Fruit fly (Drosophila melanogaster) whole organism, wandering third instar larva: ENCODE data around the gene CG42726.
A peak's percentile ranks its signal among the peaks of the same experiment; 100 is the strongest.

Experiments used
- CG9705 ChIP-seq: fragments of 200-800 bp; sonication (Bioruptor generic); optimal IDR thresholded peaks from 2 replicates; lab custom pipeline; 2018; ENCODE audit warnings: missing biosample characterization, mild to moderate bottlenecking, missing genetic modification characterization
- Dfd ChIP-seq: fragments of >200 bp; optimal IDR thresholded peaks from 2 replicates; lab custom pipeline; 2017; ENCODE audit warnings: missing biosample characterization, missing genetic modification characterization
- Dif ChIP-seq: fragments of 200-275, 200-300 bp; sonication (Bioruptor generic); optimal IDR thresholded peaks from 2 replicates; lab custom pipeline; 2018; ENCODE audit warnings: missing biosample characterization, missing genetic modification characterization; ENCODE audit not compliant: partially characterized antibody
- GATAd ChIP-seq: sonication (Bioruptor generic); optimal IDR thresholded peaks from 2 replicates; lab custom pipeline; 2016; ENCODE audit warnings: missing biosample characterization, missing genetic modification characterization
- HLH106 ChIP-seq: fragments of 200-800 bp; optimal IDR thresholded peaks from 3 replicates; lab custom pipeline; 2019; ENCODE audit warnings: missing biosample characterization, mild to moderate bottlenecking, missing genetic modification characterization, moderate library complexity
- Hr78 ChIP-seq: fragments of >200 bp; optimal IDR thresholded peaks from 2 replicates; lab custom pipeline; 2017; ENCODE audit warnings: missing biosample characterization, missing genetic modification characterization
- Mio ChIP-seq: sonication (Bioruptor generic); optimal IDR thresholded peaks from 2 replicates; lab custom pipeline; 2016; ENCODE audit warnings: missing biosample characterization, missing genetic modification characterization
- N ChIP-seq: fragments of >200 bp; optimal IDR thresholded peaks from 2 replicates; lab custom pipeline; 2018; ENCODE audit warnings: missing biosample characterization, missing external identifiers, missing genetic modification characterization
- OdsH ChIP-seq: fragments of 200-800 bp; sonication (Bioruptor generic); optimal IDR thresholded peaks from 2 replicates; lab custom pipeline; 2016; ENCODE audit warnings: missing biosample characterization, mild to moderate bottlenecking, missing genetic modification characterization
- Rel ChIP-seq, 2 experiments: fragments of 200-800 bp; sonication (Bioruptor generic) in 1 of 2; optimal IDR thresholded peaks; 2 replicates in 1 of 2; 3 replicates in 1 of 2; lab custom pipeline; 2016 to 2019; ENCODE audit warnings: mild to moderate bottlenecking in 2 of 2, missing biosample characterization in 2 of 2, missing genetic modification characterization in 2 of 2, moderate library complexity in 1 of 2
- Sp1 ChIP-seq: fragments of 200-800 bp; sonication (Bioruptor generic); optimal IDR thresholded peaks from 3 replicates; lab custom pipeline; 2019; ENCODE audit warnings: missing biosample characterization, mild to moderate bottlenecking, missing genetic modification characterization, moderate library complexity
- Vsx2 ChIP-seq: fragments of 200-300, 225-300 bp; sonication (Bioruptor generic); optimal IDR thresholded peaks from 2 replicates; lab custom pipeline; 2018; ENCODE audit warnings: missing biosample characterization, missing genetic modification characterization; ENCODE audit not compliant: partially characterized antibody
- br ChIP-seq: fragments of 200-800 bp; sonication (Bioruptor generic); optimal IDR thresholded peaks from 2 replicates; lab custom pipeline; 2016; ENCODE audit warnings: missing biosample characterization, missing genetic modification characterization
- brk ChIP-seq: fragments of 200-800 bp; sonication (Bioruptor generic); optimal IDR thresholded peaks from 2 replicates; lab custom pipeline; 2016; ENCODE audit warnings: missing biosample characterization, mild to moderate bottlenecking, missing genetic modification characterization
- dl ChIP-seq, 2 experiments: fragments of 175-275, 200-275 bp in 1 of 2; fragments of 200-275 bp in 1 of 2; sonication (Bioruptor generic); optimal IDR thresholded peaks; lab custom pipeline; 2018; ENCODE audit warnings: mild to moderate bottlenecking in 2 of 2, missing biosample characterization in 2 of 2, missing genetic modification characterization in 2 of 2, moderate library complexity in 2 of 2; ENCODE audit not compliant: partially characterized antibody in 2 of 2, insufficient read depth in 1 of 2
- foxo ChIP-seq, 2 experiments: fragments of 200-800 bp; sonication (Bioruptor generic); optimal IDR thresholded peaks; 2 replicates in 1 of 2; 3 replicates in 1 of 2; lab custom pipeline; 2016 to 2017; ENCODE audit warnings: missing biosample characterization in 2 of 2, missing genetic modification characterization in 2 of 2
- fru ChIP-seq: fragments of 200-800 bp; sonication (Bioruptor generic); optimal IDR thresholded peaks from 3 replicates; lab custom pipeline; 2016; ENCODE audit warnings: missing biosample characterization, mild to moderate bottlenecking, missing genetic modification characterization
- h ChIP-seq: fragments of 200-800 bp; sonication (Bioruptor generic); optimal IDR thresholded peaks from 3 replicates; lab custom pipeline; 2016; ENCODE audit warnings: missing biosample characterization, mild to moderate bottlenecking, missing genetic modification characterization
- jim ChIP-seq: fragments of 175-275, 200-325 bp; sonication (Bioruptor generic); optimal IDR thresholded peaks from 2 replicates; lab custom pipeline; 2016; ENCODE audit warnings: missing biosample characterization, mild to moderate bottlenecking, missing genetic modification characterization
- lola ChIP-seq: fragments of >200 bp; optimal IDR thresholded peaks from 2 replicates; lab custom pipeline; 2017; ENCODE audit warnings: missing biosample characterization, missing genetic modification characterization
- rgr ChIP-seq: fragments of 200-800 bp; sonication (Bioruptor generic); optimal IDR thresholded peaks from 3 replicates; lab custom pipeline; 2016; ENCODE audit warnings: missing biosample characterization, mild to moderate bottlenecking, missing genetic modification characterization
- sage ChIP-seq: fragments of 200-800 bp; sonication (Bioruptor generic); optimal IDR thresholded peaks from 2 replicates; lab custom pipeline; 2016; ENCODE audit warnings: missing biosample characterization, mild to moderate bottlenecking, missing genetic modification characterization
- sv ChIP-seq: fragments of 200-800 bp; sonication (Bioruptor generic); optimal IDR thresholded peaks from 3 replicates; lab custom pipeline; 2016; ENCODE audit warnings: missing biosample characterization, missing genetic modification characterization
- tai ChIP-seq: sonication (Bioruptor generic); optimal IDR thresholded peaks from 2 replicates; lab custom pipeline; 2016; ENCODE audit warnings: missing biosample characterization, missing genetic modification characterization

Gene CG42726

dm6 chr3R:15371833-15372232 is 24.0 kb downstream of the CG42726 start, which contains the start of the genes Ccm3 and CG6136 (continued):
- TF ChIP-seq Dfd (GFP tag; lab: Kevin White, UChicago) (no peak), N (no peak), GATAd (GFP tag; lab: Kevin White, UChicago) (no peak), br (GFP tag; lab: Kevin White, UChicago) (peak; percentile 71), Mio (GFP tag; lab: Kevin White, UChicago) (peak; percentile 4), fru (GFP tag; lab: Kevin White, UChicago) (peak; percentile 50), Hr78 (GFP tag; lab: Kevin White, UChicago) (no peak), OdsH (GFP tag; lab: Kevin White, UChicago) (peak; percentile 36), CG9705 (GFP tag; lab: Kevin White, UChicago) (peak; percentile 20), sage (no peak), foxo (GFP tag; optimal IDR thresholded peaks at IDR 0.05; lab: Kevin White, UChicago) (peak in 1 of 2 experiments; percentile 48), jim (GFP tag; lab: Kevin White, UChicago) (no peak)

dm6 chr3R:15374397-15374796 is 26.5 kb downstream of the CG42726 start, which contains the start of gene Rbp:
Gene Rbp, plus strand, starts transcription at chr3R:15374635.
- TF ChIP-seq Dif (GFP tag; lab: Kevin White, UChicago) (peak; percentile 21), br (GFP tag; lab: Kevin White, UChicago) (no peak), Vsx2 (GFP tag; lab: Kevin White, UChicago) (no peak), jim (GFP tag; lab: Kevin White, UChicago) (no peak)

dm6 chr3R:15375470-15375869 is 27.6 kb downstream of the CG42726 start:
- TF ChIP-seq Sp1 (GFP tag; lab: Kevin White, UChicago) (no peak), GATAd (GFP tag; lab: Kevin White, UChicago) (no peak), jim (GFP tag; lab: Kevin White, UChicago) (no peak), OdsH (GFP tag; lab: Kevin White, UChicago) (no peak)

- TF ChIP-seq foxo (GFP tag; optimal IDR thresholded peaks at IDR 0.05; lab: Kevin White, UChicago): no peak
- TF ChIP-seq, all 38 proteins: peak for 0
Measured at dm6 chr3R:15379071-15379470, 31.2 kb downstream of the CG42726 start.

dm6 chr3R:15382851-15383250 is 35.0 kb downstream of the CG42726 start, which contains the start of gene h-cup:
Gene h-cup, minus strand, starts transcription at chr3R:15382951.
- TF ChIP-seq CG9705 (GFP tag; lab: Kevin White, UChicago) (no peak), tai (GFP tag; lab: Kevin White, UChicago) (no peak), brk (no peak), sv (GFP tag; lab: Kevin White, UChicago) (no peak), lola (GFP tag; lab: Kevin White, UChicago) (no peak), HLH106 (tag; lab: Kevin White, UChicago) (no peak), rgr (GFP tag; lab: Kevin White, UChicago) (no peak), h (GFP tag; lab: Kevin White, UChicago) (no peak)
- TF ChIP-seq, all 38 proteins: peak for 0

- TF ChIP-seq Rel (GFP tag; optimal IDR thresholded peaks at IDR 0.05; lab: Kevin White, UChicago) (no peak), Rel (tag; optimal IDR thresholded peaks at IDR 0.05; lab: Kevin White, UChicago) (no peak), Dfd (GFP tag; lab: Kevin White, UChicago) (peak; percentile 99), sage (no peak), dl (GFP tag; optimal IDR thresholded peaks at IDR 0.05; lab: Kevin White, UChicago; ENCODE audit: insufficient read depth in 1 of 2, partially characterized antibody in 2 of 2) (no peak)
Measured at dm6 chr3R:15393206-15393805, 45.5 kb downstream of the CG42726 start.
